Worm (Caenorhabditis elegans): ENCODE results near the gene ccr-4.

The ccr-4 gene

DNA sequence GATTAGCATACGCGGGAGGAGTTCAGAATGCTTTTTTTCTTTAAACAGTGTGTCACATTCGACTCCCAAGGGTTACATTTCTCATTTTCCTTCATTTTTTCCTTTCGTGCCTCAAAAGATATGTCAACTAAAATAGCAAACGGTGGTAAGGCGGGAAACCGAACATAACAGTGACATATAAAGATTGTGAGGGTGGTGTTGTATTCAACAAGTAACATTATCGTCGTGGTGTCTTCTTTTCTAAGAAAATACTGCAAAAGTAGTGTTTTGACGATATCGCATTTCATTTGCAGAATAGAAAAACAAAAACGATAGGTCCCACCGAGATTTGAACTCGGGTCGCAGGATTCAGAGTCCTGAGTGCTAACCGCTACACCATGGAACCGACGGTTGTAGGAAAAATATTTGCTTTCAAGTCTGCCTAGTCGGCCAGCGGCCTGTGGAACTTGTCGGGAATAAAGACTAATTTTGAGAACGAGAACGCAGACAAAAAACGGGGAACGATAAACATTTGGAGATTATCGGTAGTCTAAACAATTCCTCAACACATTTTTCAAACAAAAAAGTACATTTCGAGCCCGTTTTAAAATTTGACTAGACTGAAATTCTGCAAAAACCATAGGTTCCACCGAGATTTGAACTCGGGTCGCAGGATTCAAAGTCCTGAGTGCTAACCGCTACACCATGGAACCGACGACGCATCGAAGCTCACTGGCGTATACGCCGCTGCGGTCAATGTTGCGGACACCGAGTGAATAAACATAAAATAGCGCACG, 55.5 kb downstream of the ccr-4 start:
- TF ChIP-seq hmg-4 (GFP tag; optimal IDR thresholded peaks at IDR 0.05) (peak; percentile 31), flt-1 (GFP tag; IDR thresholded peaks at IDR 0.05) (peak; percentile 46; the same call in 1 of the 2 replicates), scrt-1 (GFP tag; IDR thresholded peaks at IDR 0.05) (0 out of 2 replicates have a peak, but pooled peaks have one; percentile 35), ets-7 (tag; optimal IDR thresholded peaks at IDR 0.05) (no peak), ceh-36 (tag; optimal IDR thresholded peaks at IDR 0.05) (peak; percentile 29), hnd-1 (tag; optimal IDR thresholded peaks at IDR 0.05) (no peak), aly-1 (tag; optimal IDR thresholded peaks at IDR 0.05) (no peak), tbx-11 (GFP tag; IDR thresholded peaks at IDR 0.05) (0 out of 2 replicates have a peak, but pooled peaks have one; percentile 45), tra-4 (tag; optimal IDR thresholded peaks at IDR 0.05) (no peak), tbx-37 (GFP tag; conservative IDR thresholded peaks at IDR 0.05) (peak; percentile 57), hmbx-1 (tag; optimal IDR thresholded peaks at IDR 0.05) (no peak), pes-1 (GFP tag; IDR thresholded peaks at IDR 0.05) (peak; percentile 58; the same call in 1 of the 2 replicates), ama-1 (optimal IDR thresholded peaks at IDR 0.05) (no peak), B0310.2 (tag; optimal IDR thresholded peaks at IDR 0.05) (no peak), F13C5.2 (tag; optimal IDR thresholded peaks at IDR 0.05) (no peak), sea-1 (GFP tag; conservative IDR thresholded peaks at IDR 0.05) (peak; percentile 60; the same call in 1 of the 2 replicates), ceh-13 (GFP tag; optimal IDR thresholded peaks at IDR 0.05) (no peak)

DNA sequence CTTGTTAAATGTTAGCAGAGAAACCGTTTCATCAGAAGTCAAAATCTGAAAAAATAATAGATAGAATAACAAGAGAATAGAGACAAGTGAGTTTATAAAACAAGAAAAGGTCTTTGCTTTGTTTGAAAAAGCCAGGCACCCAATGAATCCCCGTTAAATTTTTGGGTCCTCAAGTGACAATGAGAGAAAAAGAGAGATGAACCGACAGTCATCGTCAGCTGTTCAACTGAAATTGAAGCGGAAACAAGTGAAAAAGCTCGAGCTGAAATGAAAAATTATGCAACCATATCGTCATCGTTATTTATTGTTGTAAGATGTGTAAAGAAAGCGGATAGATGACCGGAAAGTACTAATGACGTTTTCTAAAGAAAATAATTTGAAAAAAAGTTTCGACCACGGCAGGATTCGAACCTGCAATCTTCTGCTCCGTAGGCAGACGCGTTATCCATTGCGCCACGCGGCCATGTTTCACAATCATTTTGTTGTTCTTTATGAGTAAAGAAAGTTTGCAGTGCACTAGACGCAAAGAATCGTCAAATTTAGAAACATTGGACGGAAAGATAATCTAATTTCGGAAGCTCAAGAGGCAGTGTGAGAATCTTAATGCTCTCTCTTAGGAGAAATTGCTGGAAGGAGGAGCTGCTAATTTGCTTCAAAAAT, 56.3 kb downstream of the ccr-4 start, which contains the start of gene F08G5.3:
Gene F08G5.3 (minus strand): TSS at position 51 of the 660 bp plus-strand sequence.
- TF ChIP-seq hmg-4 (GFP tag; optimal IDR thresholded peaks at IDR 0.05): no peak
- peak; percentile 77 for TF ChIP-seq pes-1 (GFP tag; IDR thresholded peaks at IDR 0.05)
- TF ChIP-seq ceh-13 (GFP tag; optimal IDR thresholded peaks at IDR 0.05): no peak
- TF ChIP-seq scrt-1 (GFP tag; IDR thresholded peaks at IDR 0.05): peak; percentile 57; the same call in 1 of the 2 replicates
- TF ChIP-seq ets-7 (tag; optimal IDR thresholded peaks at IDR 0.05): no peak
- TF ChIP-seq tbx-37 (GFP tag; conservative IDR thresholded peaks at IDR 0.05): 0 out of 2 replicates have a peak, but pooled peaks have one; percentile 15
- peak; percentile 0 for TF ChIP-seq F13C5.2 (tag; optimal IDR thresholded peaks at IDR 0.05)
- TF ChIP-seq flt-1 (GFP tag; IDR thresholded peaks at IDR 0.05): peak; percentile 43; the same call in 1 of the 2 replicates
- TF ChIP-seq sea-1 (GFP tag; conservative IDR thresholded peaks at IDR 0.05): 0 out of 2 replicates have a peak, but pooled peaks have one; percentile 9
- no peak for TF ChIP-seq tra-4 (tag; optimal IDR thresholded peaks at IDR 0.05)

DNA sequence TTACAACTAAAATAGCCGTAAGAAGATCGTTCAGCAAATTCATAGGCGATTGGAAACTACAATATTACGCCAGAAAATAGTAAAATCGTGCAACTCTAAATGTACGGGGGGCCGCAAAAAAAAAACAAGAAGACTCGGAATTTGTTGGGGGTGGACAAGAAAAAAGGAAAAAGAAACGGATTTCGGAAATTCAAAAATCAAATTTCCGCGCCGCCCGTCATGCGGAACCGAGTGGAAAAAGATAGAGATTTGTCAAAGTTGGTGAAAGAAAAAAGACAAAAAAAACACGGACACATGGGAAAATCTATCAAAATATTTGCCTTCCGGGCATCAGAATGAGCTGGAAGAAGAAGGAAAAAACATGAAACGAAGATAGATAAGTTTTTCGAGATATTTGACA, 57.9 kb downstream of the ccr-4 start:
- TF ChIP-seq flt-1 (GFP tag; IDR thresholded peaks at IDR 0.05) (no peak), hmg-4 (GFP tag; optimal IDR thresholded peaks at IDR 0.05) (no peak), B0310.2 (tag; optimal IDR thresholded peaks at IDR 0.05) (no peak), ama-1 (optimal IDR thresholded peaks at IDR 0.05) (no peak), tra-4 (tag; optimal IDR thresholded peaks at IDR 0.05) (no peak), hnd-1 (tag; optimal IDR thresholded peaks at IDR 0.05) (no peak), scrt-1 (GFP tag; IDR thresholded peaks at IDR 0.05) (no peak), pes-1 (GFP tag; IDR thresholded peaks at IDR 0.05) (no peak), tbx-11 (GFP tag; IDR thresholded peaks at IDR 0.05) (no peak), ets-7 (tag; optimal IDR thresholded peaks at IDR 0.05) (no peak)

DNA sequence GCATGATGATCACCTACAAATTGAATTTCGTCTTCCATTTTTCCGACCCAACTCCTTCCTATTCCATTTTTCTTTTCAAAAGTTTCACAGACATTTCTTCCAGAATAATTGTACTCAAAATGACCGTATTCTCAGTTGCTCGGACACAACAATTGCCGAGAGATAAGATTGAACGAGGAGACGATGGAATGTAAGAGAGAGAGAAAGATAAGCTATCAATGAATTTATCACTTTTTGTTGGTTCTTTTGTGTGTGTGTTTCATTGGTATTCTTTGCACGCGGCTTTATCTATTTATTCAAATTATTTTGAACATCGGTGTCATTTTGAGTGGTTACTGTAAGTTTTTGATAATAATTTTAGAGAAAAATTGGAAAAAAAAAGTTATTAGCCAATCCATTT, 59.1 kb downstream of the ccr-4 start, which contains the start of gene ugt-65:
Gene ugt-65 (plus strand): TSS at position 229 of the 400 bp plus-strand sequence.
- no peak for TF ChIP-seq ceh-13 (GFP tag; optimal IDR thresholded peaks at IDR 0.05)
- TF ChIP-seq tbx-11 (GFP tag; IDR thresholded peaks at IDR 0.05): no peak
- TF ChIP-seq B0310.2 (tag; optimal IDR thresholded peaks at IDR 0.05): no peak
- no peak for TF ChIP-seq aly-1 (tag; optimal IDR thresholded peaks at IDR 0.05)
- no peak for TF ChIP-seq tbx-37 (GFP tag; conservative IDR thresholded peaks at IDR 0.05)
- TF ChIP-seq F13C5.2 (tag; optimal IDR thresholded peaks at IDR 0.05): no peak
- no peak for TF ChIP-seq hmbx-1 (tag; optimal IDR thresholded peaks at IDR 0.05)
- TF ChIP-seq scrt-1 (GFP tag; IDR thresholded peaks at IDR 0.05): no peak
- TF ChIP-seq hnd-1 (tag; optimal IDR thresholded peaks at IDR 0.05): no peak
- TF ChIP-seq sea-1 (GFP tag; conservative IDR thresholded peaks at IDR 0.05): no peak
- TF ChIP-seq pes-1 (GFP tag; IDR thresholded peaks at IDR 0.05): no peak
- TF ChIP-seq ceh-36 (tag; optimal IDR thresholded peaks at IDR 0.05): no peak
- no peak for TF ChIP-seq ama-1 (optimal IDR thresholded peaks at IDR 0.05)
- TF ChIP-seq flt-1 (GFP tag; IDR thresholded peaks at IDR 0.05): no peak
- no peak for TF ChIP-seq hmg-4 (GFP tag; optimal IDR thresholded peaks at IDR 0.05)
- no peak for TF ChIP-seq tra-4 (tag; optimal IDR thresholded peaks at IDR 0.05)
